Worm (Caenorhabditis elegans) whole organism, L4 larva: ENCODE measurements around the gene Y48D7A.1.

Source experiments
- D1046.2 ChIP-seq: fragments of 200-800 bp; sonication (Bioruptor generic); IDR thresholded peaks from 2 replicates; pipeline ENCODE4 v1.3.6; 2022; ENCODE audit warnings: missing genetic modification characterization, missing compliant biosample characterization
- F37D6.2 ChIP-seq: sonication (generic microtip); optimal IDR thresholded peaks from 2 replicates; lab custom pipeline; 2016; ENCODE audit warnings: mild to moderate bottlenecking, missing genetic modification characterization, missing compliant biosample characterization
- R02D3.7 ChIP-seq: fragments of 150-350 bp; sonication (generic microtip); optimal IDR thresholded peaks from 3 replicates; lab custom pipeline; 2014; ENCODE audit warnings: missing biosample characterization, missing genetic modification characterization
- T26A8.4 ChIP-seq: fragments of 200-800 bp; sonication (Bioruptor generic); IDR thresholded peaks from 2 replicates; pipeline ENCODE4 v1.3.6; 2022; ENCODE audit warnings: missing genetic modification characterization, missing compliant biosample characterization
- Y48G9A.11 ChIP-seq: fragments of 200-800 bp; sonication (Bioruptor generic); IDR thresholded peaks from 2 replicates; pipeline ENCODE4 v1.3.6; 2022; ENCODE audit warnings: missing genetic modification reagents, missing genetic modification characterization, missing compliant biosample characterization
- aha-1 ChIP-seq: fragments of 150-350 bp; peaks from one replicate; lab custom pipeline; 2014; ENCODE audit warnings: missing biosample characterization, missing genetic modification characterization
- attf-4 ChIP-seq: sonication (generic microtip); optimal IDR thresholded peaks from 3 replicates; lab custom pipeline; 2017; ENCODE audit warnings: missing biosample characterization, missing genetic modification characterization
- ces-1 ChIP-seq: fragments of 150-350 bp; sonication (generic microtip); optimal IDR thresholded peaks from 4 replicates; lab custom pipeline; 2014; ENCODE audit warnings: missing biosample characterization, missing genetic modification reagents, missing genetic modification characterization
- cey-2 ChIP-seq: sonication (generic microtip); optimal IDR thresholded peaks from 3 replicates; lab custom pipeline; 2017; ENCODE audit warnings: missing genetic modification characterization, mild to moderate bottlenecking, missing compliant biosample characterization, antibody characterized with exemption, borderline replicate concordance; ENCODE audit not compliant: insufficient read depth
- daf-16 ChIP-seq, 3 experiments: sonication (generic microtip); optimal IDR thresholded peaks; 2 replicates each; lab custom pipeline; 2016 to 2017; ENCODE audit warnings: missing genetic modification characterization in 3 of 3, missing genetic modification reagents in 3 of 3, mild to moderate bottlenecking in 2 of 3, missing compliant biosample characterization in 2 of 3, missing biosample characterization in 1 of 3, moderate library complexity in 1 of 3
- daf-8 ChIP-seq: fragments of 200-800 bp; sonication (Bioruptor generic); IDR thresholded peaks from 2 replicates; pipeline ENCODE4 v1.3.6; 2022; ENCODE audit warnings: missing genetic modification characterization, missing compliant biosample characterization
- dmd-6 ChIP-seq: fragments of 200-800 bp; sonication (Bioruptor generic); IDR thresholded peaks from 2 replicates; pipeline ENCODE4 v1.3.6; 2022; ENCODE audit warnings: missing genetic modification reagents, missing genetic modification characterization, missing compliant biosample characterization
- dmd-9 ChIP-seq: fragments of 200-800 bp; sonication (Bioruptor generic); IDR thresholded peaks from 2 replicates; pipeline ENCODE4 v1.3.6; 2022; ENCODE audit warnings: missing genetic modification reagents, missing genetic modification characterization, missing compliant biosample characterization
- egl-43 ChIP-seq: fragments of 200-800 bp; sonication (Bioruptor generic); IDR thresholded peaks from 2 replicates; pipeline ENCODE4 v1.3.6; 2022; ENCODE audit warnings: missing genetic modification reagents, missing genetic modification characterization, missing compliant biosample characterization
- fos-1 ChIP-seq: fragments of 150-350 bp; optimal IDR thresholded peaks from 2 replicates; lab custom pipeline; 2014; ENCODE audit warnings: missing biosample characterization, missing genetic modification characterization
- hif-1 ChIP-seq, 2 experiments: sonication (generic microtip); optimal IDR thresholded peaks; 2 replicates each; lab custom pipeline; 2016 to 2017; ENCODE audit warnings: missing compliant biosample characterization in 2 of 2, missing genetic modification characterization in 2 of 2, missing genetic modification reagents in 2 of 2, missing genotype in 2 of 2, mild to moderate bottlenecking in 1 of 2
- hlh-11 ChIP-seq: fragments of 200-800 bp; sonication (Bioruptor generic); optimal IDR thresholded peaks from 2 replicates; lab custom pipeline; 2018; ENCODE audit warnings: mild to moderate bottlenecking, missing genetic modification characterization, missing compliant biosample characterization
- hlh-30 ChIP-seq: sonication (generic microtip); optimal IDR thresholded peaks from 2 replicates; lab custom pipeline; 2017; ENCODE audit warnings: antibody characterized with exemption, mild to moderate bottlenecking, missing genetic modification characterization, missing compliant biosample characterization; ENCODE audit not compliant: insufficient read depth
- hmg-1.1 ChIP-seq: fragments of 200-800 bp; sonication (Bioruptor generic); IDR thresholded peaks from 2 replicates; pipeline ENCODE4 v1.3.6; 2022; ENCODE audit warnings: missing genetic modification reagents, missing genetic modification characterization, missing compliant biosample characterization
- lim-7 ChIP-seq: fragments of 200-800 bp; sonication (Bioruptor generic); IDR thresholded peaks from 2 replicates; pipeline ENCODE4 v1.3.6; 2022; ENCODE audit warnings: missing genetic modification characterization, missing compliant biosample characterization
- lin-13 ChIP-seq: fragments of 150-350 bp; optimal IDR thresholded peaks from 2 replicates; lab custom pipeline; 2014; ENCODE audit warnings: missing biosample characterization, missing genetic modification reagents, missing genetic modification characterization
- lir-3 ChIP-seq: sonication (generic microtip); optimal IDR thresholded peaks from 2 replicates; lab custom pipeline; 2016; ENCODE audit warnings: mild to moderate bottlenecking, missing genetic modification characterization, missing compliant biosample characterization
- lsy-2 ChIP-seq, 2 experiments: fragments of 150-350 bp in 1 of 2; sonication (generic microtip) in 1 of 2; optimal IDR thresholded peaks; 2 replicates each; lab custom pipeline; 2014 to 2017; ENCODE audit warnings: missing biosample characterization in 2 of 2, missing genetic modification characterization in 2 of 2
- mdl-1 ChIP-seq, 2 experiments: fragments of 150-350 bp in 1 of 2; sonication (generic microtip) in 1 of 2; optimal IDR thresholded peaks; 2 replicates each; lab custom pipeline; 2014 to 2017; ENCODE audit warnings: missing biosample characterization in 2 of 2, missing genetic modification characterization in 2 of 2
- mep-1 ChIP-seq: fragments of 150-350 bp; sonication (generic microtip); optimal IDR thresholded peaks from 3 replicates; lab custom pipeline; 2014; ENCODE audit warnings: missing biosample characterization, missing genetic modification characterization
- mxl-2 ChIP-seq: fragments of 200-800 bp; sonication (Bioruptor generic); conservative IDR thresholded peaks from 2 replicates; pipeline ENCODE4 v1.3.6; 2022; ENCODE audit warnings: missing genetic modification reagents, missing genetic modification characterization, missing compliant biosample characterization
- mxl-3 ChIP-seq: fragments of 200-800 bp; sonication (Bioruptor generic); optimal IDR thresholded peaks from 2 replicates; lab custom pipeline; 2018; ENCODE audit warnings: mild to moderate bottlenecking, missing genetic modification characterization, missing compliant biosample characterization
- nhr-102 ChIP-seq: sonication (generic microtip); optimal IDR thresholded peaks from 2 replicates; lab custom pipeline; 2016; ENCODE audit warnings: mild to moderate bottlenecking, missing genetic modification characterization, moderate library complexity, missing compliant biosample characterization
- nhr-28 ChIP-seq: fragments of 150-350 bp; optimal IDR thresholded peaks from 2 replicates; lab custom pipeline; 2014; ENCODE audit warnings: missing biosample characterization, missing genetic modification characterization
- nhr-76 ChIP-seq: fragments of 150-350 bp; optimal IDR thresholded peaks from 2 replicates; lab custom pipeline; 2014; ENCODE audit warnings: missing biosample characterization, missing genetic modification characterization
- tra-1 ChIP-seq: fragments of 200-800 bp; sonication (Bioruptor generic); IDR thresholded peaks from 2 replicates; pipeline ENCODE4 v1.3.6; 2022; ENCODE audit warnings: missing genetic modification reagents, missing genetic modification characterization, missing compliant biosample characterization
- unc-62 ChIP-seq, 3 experiments: fragments of 150-350 bp in 1 of 3; sonication (generic microtip); optimal IDR thresholded peaks in 2 of 3; peaks in 1 of 3; 1 replicate in 1 of 3; 2 replicates in 2 of 3; lab custom pipeline; 2014 to 2017; ENCODE audit warnings: missing biosample characterization in 3 of 3, missing genetic modification characterization in 3 of 3, missing genetic modification reagents in 3 of 3, missing genotype in 1 of 3
- zip-11 ChIP-seq: fragments of 200-800 bp; sonication (Bioruptor generic); IDR thresholded peaks from 2 replicates; pipeline ENCODE4 v1.3.6; 2022; ENCODE audit warnings: missing genetic modification characterization, missing compliant biosample characterization

The Y48D7A.1 gene

ce11 chrX:3019996-3020395 lies 10.7 kb downstream of the Y48D7A.1 start:
- TF ChIP-seq hlh-30 (tag; lab: Kevin White, UChicago) (peak; percentile 43), unc-62 (GFP tag; optimal IDR thresholded peaks at IDR 0.05 in 1 of 2; lab: Kevin White, UChicago) (peak in 1 of 2 experiments; percentile 88), unc-62 (tag; optimal IDR thresholded peaks at IDR 0.05; lab: Kevin White, UChicago) (no peak), T26A8.4 (GFP tag; lab: Robert Waterston, UW) (no peak), lin-13 (GFP tag; lab: Kevin White, UChicago) (no peak), zip-11 (GFP tag; lab: Robert Waterston, UW) (no peak), mxl-3 (GFP tag; lab: Kevin White, UChicago) (peak; percentile 51), dmd-9 (GFP tag; lab: Robert Waterston, UW) (no peak), Y48G9A.11 (no peak), attf-4 (no peak), ces-1 (GFP tag; lab: Kevin White, UChicago) (no peak), tra-1 (0 out of 2 replicates have a peak, but pooled peaks have one; percentile 41), lir-3 (no peak), lsy-2 (tag; optimal IDR thresholded peaks at IDR 0.05; lab: Kevin White, UChicago) (peak in 1 of 2 experiments; percentile 7), F37D6.2 (tag; lab: Kevin White, UChicago) (no peak), nhr-102 (tag; lab: Kevin White, UChicago) (no peak), cey-2 (tag; lab: Kevin White, UChicago) (no peak), fos-1 (tag; lab: Kevin White, UChicago) (no peak), mdl-1 (tag; optimal IDR thresholded peaks at IDR 0.05; lab: Kevin White, UChicago) (peak in 1 of 2 experiments; percentile 57), D1046.2 (no peak), mxl-2 (GFP tag; lab: Robert Waterston, UW) (no peak), dmd-6 (GFP tag; lab: Robert Waterston, UW) (peak; percentile 75), egl-43 (GFP tag; lab: Robert Waterston, UW) (no peak), nhr-28 (tag; lab: Kevin White, UChicago) (peak; percentile 55), hlh-11 (tag; lab: Kevin White, UChicago) (peak; percentile 57), lim-7 (GFP tag; lab: Robert Waterston, UW) (no peak), daf-16 (GFP tag; optimal IDR thresholded peaks at IDR 0.05; lab: Kevin White, UChicago) (no peak), daf-16 (tag; optimal IDR thresholded peaks at IDR 0.05; lab: Kevin White, UChicago) (no peak)

ce11 chrX:3021466-3021865 lies 12.2 kb downstream of the Y48D7A.1 start:
- TF ChIP-seq dmd-6 (GFP tag; lab: Robert Waterston, UW) (peak; percentile 47; the same call in 1 of the 2 replicates), daf-8 (no peak)

- TF ChIP-seq mep-1 (tag; lab: Kevin White, UChicago) (peak; percentile 30), tra-1 (0 out of 2 replicates have a peak, but pooled peaks have one; percentile 14), aha-1 (peak; percentile 100), R02D3.7 (tag; lab: Kevin White, UChicago) (no peak), hmg-1.1 (GFP tag; lab: Robert Waterston, UW) (0 out of 2 replicates have a peak, but pooled peaks have one; percentile 18), hif-1 (tag; optimal IDR thresholded peaks at IDR 0.05; lab: Kevin White, UChicago) (peak in 1 of 2 experiments; percentile 97), lsy-2 (tag; optimal IDR thresholded peaks at IDR 0.05; lab: Kevin White, UChicago) (peak in 1 of 2 experiments; percentile 34), nhr-76 (tag; lab: Kevin White, UChicago) (no peak)
These were observed 13.2 kb downstream of the Y48D7A.1 start for ce11 chrX:3022330-3023088.
